Worm (Caenorhabditis elegans) whole organism, L4 larva: ENCODE data around the gene clc-2.

Source experiments
- F26F4.8 ChIP-seq: fragments of 200-800 bp; sonication (Bioruptor generic); conservative IDR thresholded peaks from 2 replicates; pipeline ENCODE4 v1.3.6; 2022; ENCODE audit warnings: missing genetic modification characterization, missing compliant biosample characterization
- F49E8.2 ChIP-seq: sonication (generic microtip); optimal IDR thresholded peaks from 2 replicates; lab custom pipeline; 2016; ENCODE audit warnings: missing compliant biosample characterization, mild to moderate bottlenecking, missing genetic modification characterization, borderline replicate concordance
- Y105C5A.15 ChIP-seq: fragments of 200-800 bp; sonication (Bioruptor generic); IDR thresholded peaks from 2 replicates; pipeline ENCODE4 v1.3.6; 2022; ENCODE audit warnings: missing genetic modification characterization, missing compliant biosample characterization
- Y48G9A.11 ChIP-seq: fragments of 200-800 bp; sonication (Bioruptor generic); IDR thresholded peaks from 2 replicates; pipeline ENCODE4 v1.3.6; 2022; ENCODE audit warnings: missing genetic modification reagents, missing genetic modification characterization, missing compliant biosample characterization
- Y75B8A.6 ChIP-seq: fragments of 200-800 bp; sonication (Bioruptor generic); IDR thresholded peaks from 2 replicates; pipeline ENCODE4 v1.3.6; 2022; ENCODE audit warnings: missing genetic modification reagents, missing genetic modification characterization, missing compliant biosample characterization
- ZK337.2 ChIP-seq: fragments of 200-800 bp; sonication (Bioruptor generic); IDR thresholded peaks from 2 replicates; pipeline ENCODE4 v1.3.6; 2022; ENCODE audit warnings: missing genetic modification reagents, missing genetic modification characterization, missing compliant biosample characterization
- aha-1 ChIP-seq: fragments of 150-350 bp; peaks from one replicate; lab custom pipeline; 2014; ENCODE audit warnings: missing biosample characterization, missing genetic modification characterization
- ceh-28 ChIP-seq: fragments of 150-350 bp; optimal IDR thresholded peaks from 2 replicates; lab custom pipeline; 2014; ENCODE audit warnings: missing biosample characterization, missing genetic modification reagents, missing genetic modification characterization
- ceh-44 ChIP-seq: fragments of 200-800 bp; sonication (Bioruptor generic); IDR thresholded peaks from 2 replicates; pipeline ENCODE4 v1.3.6; 2022; ENCODE audit warnings: missing genetic modification reagents, missing genetic modification characterization, missing compliant biosample characterization
- ceh-82 ChIP-seq: sonication (generic microtip); optimal IDR thresholded peaks from 2 replicates; lab custom pipeline; 2017; ENCODE audit warnings: missing biosample characterization, missing genetic modification characterization
- ces-1 ChIP-seq: fragments of 150-350 bp; sonication (generic microtip); optimal IDR thresholded peaks from 4 replicates; lab custom pipeline; 2014; ENCODE audit warnings: missing biosample characterization, missing genetic modification reagents, missing genetic modification characterization
- cey-2 ChIP-seq: sonication (generic microtip); optimal IDR thresholded peaks from 3 replicates; lab custom pipeline; 2017; ENCODE audit warnings: missing genetic modification characterization, mild to moderate bottlenecking, missing compliant biosample characterization, antibody characterized with exemption, borderline replicate concordance; ENCODE audit not compliant: insufficient read depth
- ctbp-1 ChIP-seq: fragments of 200-800 bp; sonication (Bioruptor generic); IDR thresholded peaks from 2 replicates; pipeline ENCODE4 v1.3.6; 2022; ENCODE audit warnings: missing genetic modification reagents, missing genetic modification characterization, missing compliant biosample characterization
- daf-12 ChIP-seq: fragments of 150-350 bp; optimal IDR thresholded peaks from 2 replicates; lab custom pipeline; 2014; ENCODE audit warnings: missing biosample characterization, missing genetic modification reagents, missing genetic modification characterization
- daf-19 ChIP-seq: fragments of 200-800 bp; sonication (Bioruptor generic); conservative IDR thresholded peaks from 2 replicates; pipeline ENCODE4 v1.3.6; 2022; ENCODE audit warnings: missing genetic modification characterization, missing compliant biosample characterization
- daf-8 ChIP-seq: fragments of 200-800 bp; sonication (Bioruptor generic); IDR thresholded peaks from 2 replicates; pipeline ENCODE4 v1.3.6; 2022; ENCODE audit warnings: missing genetic modification characterization, missing compliant biosample characterization
- dpl-1 ChIP-seq: fragments of 150-350 bp; optimal IDR thresholded peaks from 2 replicates; lab custom pipeline; 2014; ENCODE audit warnings: missing biosample characterization, missing genetic modification reagents, missing genetic modification characterization
- jun-1 ChIP-seq: fragments of 150-350 bp; optimal IDR thresholded peaks from 2 replicates; lab custom pipeline; 2014; ENCODE audit warnings: missing biosample characterization, missing genetic modification reagents, missing genetic modification characterization
- lim-7 ChIP-seq: fragments of 200-800 bp; sonication (Bioruptor generic); IDR thresholded peaks from 2 replicates; pipeline ENCODE4 v1.3.6; 2022; ENCODE audit warnings: missing genetic modification characterization, missing compliant biosample characterization
- lin-1 ChIP-seq: fragments of 200-800 bp; sonication (Bioruptor generic); IDR thresholded peaks from 2 replicates; pipeline ENCODE4 v1.3.6; 2022; ENCODE audit warnings: missing genetic modification reagents, missing genetic modification characterization, missing compliant biosample characterization
- lin-29 ChIP-seq: fragments of 200-800 bp; sonication (Bioruptor generic); IDR thresholded peaks from 2 replicates; pipeline ENCODE4 v1.3.6; 2022; ENCODE audit warnings: missing genetic modification reagents, missing genetic modification characterization, missing compliant biosample characterization
- lin-38 ChIP-seq: fragments of 200-800 bp; sonication (Bioruptor generic); IDR thresholded peaks from 2 replicates; pipeline ENCODE4 v1.3.6; 2022; ENCODE audit warnings: missing genetic modification reagents, missing genetic modification characterization, missing compliant biosample characterization
- lsy-2 ChIP-seq, 2 experiments: fragments of 150-350 bp in 1 of 2; sonication (generic microtip) in 1 of 2; optimal IDR thresholded peaks; 2 replicates each; lab custom pipeline; 2014 to 2017; ENCODE audit warnings: missing biosample characterization in 2 of 2, missing genetic modification characterization in 2 of 2
- madf-9 ChIP-seq: fragments of 200-800 bp; sonication (Bioruptor generic); conservative IDR thresholded peaks from 2 replicates; pipeline ENCODE4 v1.3.6; 2022; ENCODE audit warnings: missing genetic modification reagents, missing genetic modification characterization, missing compliant biosample characterization
- mdt-29 ChIP-seq: fragments of 200-800 bp; sonication (Bioruptor generic); IDR thresholded peaks from 2 replicates; pipeline ENCODE4 v1.3.6; 2022; ENCODE audit warnings: missing genetic modification reagents, missing genetic modification characterization, missing compliant biosample characterization
- mep-1 ChIP-seq: fragments of 150-350 bp; sonication (generic microtip); optimal IDR thresholded peaks from 3 replicates; lab custom pipeline; 2014; ENCODE audit warnings: missing biosample characterization, missing genetic modification characterization
- nhr-10 ChIP-seq: fragments of 150-350 bp; optimal IDR thresholded peaks from 2 replicates; lab custom pipeline; 2014; ENCODE audit warnings: missing biosample characterization, missing genetic modification characterization
- nhr-11 ChIP-seq: fragments of 150-350 bp; optimal IDR thresholded peaks from 2 replicates; lab custom pipeline; 2014; ENCODE audit warnings: missing biosample characterization, missing genetic modification characterization
- nhr-111 ChIP-seq: fragments of 200-800 bp; sonication (Bioruptor generic); optimal IDR thresholded peaks from 2 replicates; lab custom pipeline; 2018; ENCODE audit warnings: mild to moderate bottlenecking, missing genetic modification characterization, missing compliant biosample characterization
- nhr-25 ChIP-seq: sonication (generic microtip); optimal IDR thresholded peaks from 2 replicates; lab custom pipeline; 2017; ENCODE audit warnings: missing genetic modification characterization, mild to moderate bottlenecking, missing compliant biosample characterization, antibody characterized with exemption, moderate library complexity, borderline replicate concordance; ENCODE audit not compliant: insufficient read depth
- nhr-6 ChIP-seq: fragments of 150-350 bp; optimal IDR thresholded peaks from 2 replicates; lab custom pipeline; 2014; ENCODE audit warnings: missing biosample characterization, missing genetic modification characterization
- pha-4 ChIP-seq, 2 experiments: fragments of 150-350 bp in 1 of 2; fragments of 200-800 bp in 1 of 2; sonication (Bioruptor generic) in 1 of 2; IDR thresholded peaks in 1 of 2; optimal IDR thresholded peaks in 1 of 2; 2 replicates each; pipeline versions ENCODE4 v1.3.6 to Lab custom; 2014 to 2022; ENCODE audit warnings: missing genetic modification characterization in 2 of 2, missing genetic modification reagents in 2 of 2, missing biosample characterization in 1 of 2, missing compliant biosample characterization in 1 of 2
- rbr-2 ChIP-seq: sonication (generic microtip); optimal IDR thresholded peaks from 2 replicates; lab custom pipeline; 2016; ENCODE audit warnings: missing genotype, missing genetic modification characterization, missing compliant biosample characterization
- snpc-1.2 ChIP-seq: fragments of 200-800 bp; sonication (Bioruptor generic); IDR thresholded peaks from 2 replicates; pipeline ENCODE4 v1.3.6; 2022; ENCODE audit warnings: missing genetic modification reagents, missing genetic modification characterization, missing compliant biosample characterization
- unc-130 ChIP-seq: sonication (generic microtip); optimal IDR thresholded peaks from 2 replicates; lab custom pipeline; 2016; ENCODE audit warnings: missing genetic modification reagents, missing genetic modification characterization, missing compliant biosample characterization
- unc-39 ChIP-seq: sonication (generic microtip); optimal IDR thresholded peaks from 2 replicates; lab custom pipeline; 2017; ENCODE audit warnings: missing biosample characterization, missing genetic modification characterization
- unc-62 ChIP-seq, 3 experiments: fragments of 150-350 bp in 1 of 3; sonication (generic microtip); optimal IDR thresholded peaks in 2 of 3; peaks in 1 of 3; 1 replicate in 1 of 3; 2 replicates in 2 of 3; lab custom pipeline; 2014 to 2017; ENCODE audit warnings: missing biosample characterization in 3 of 3, missing genetic modification characterization in 3 of 3, missing genetic modification reagents in 3 of 3, missing genotype in 1 of 3
- vab-7 ChIP-seq: fragments of 200-800 bp; sonication (Bioruptor generic); IDR thresholded peaks from 2 replicates; pipeline ENCODE4 v1.3.6; 2022; ENCODE audit warnings: missing genetic modification reagents, missing genetic modification characterization, missing compliant biosample characterization
- zip-11 ChIP-seq: fragments of 200-800 bp; sonication (Bioruptor generic); IDR thresholded peaks from 2 replicates; pipeline ENCODE4 v1.3.6; 2022; ENCODE audit warnings: missing genetic modification characterization, missing compliant biosample characterization
- ztf-7 ChIP-seq: fragments of 150-350 bp; optimal IDR thresholded peaks from 2 replicates; lab custom pipeline; 2014; ENCODE audit warnings: missing biosample characterization, missing genetic modification characterization

clc-2 gene

DNA sequence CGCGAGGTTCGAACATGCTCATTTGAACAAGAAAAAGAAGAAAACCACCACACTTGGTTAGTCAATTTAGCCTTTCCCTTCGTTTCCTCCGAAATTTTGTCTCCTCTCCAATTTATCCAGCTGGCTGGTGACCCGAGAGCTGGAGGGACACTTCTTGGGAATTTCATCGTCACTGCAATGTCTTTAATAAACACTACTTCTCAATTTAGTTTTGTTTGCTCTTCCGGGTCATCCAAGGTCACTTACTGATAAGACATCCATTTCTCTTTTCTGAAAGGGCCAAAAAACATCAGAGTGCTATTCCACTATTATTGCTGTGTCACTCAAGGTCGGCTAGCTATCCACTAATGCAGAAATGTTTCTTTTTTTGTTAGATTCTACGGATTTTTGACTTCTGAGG, 25.9 kb upstream of the clc-2 start, which contains the start of gene C10A4.3:
C10A4.3 (plus strand) TSS at position 301 of the 400 bp plus-strand sequence.
- TF ChIP-seq Y48G9A.11 (GFP tag; lab: Robert Waterston, UW) (no peak), jun-1 (tag; lab: Kevin White, UChicago) (no peak), nhr-11 (no peak), F49E8.2 (tag; lab: Kevin White, UChicago) (no peak), daf-12 (no peak), unc-130 (GFP tag; lab: Kevin White, UChicago) (no peak)
- TF ChIP-seq, all 104 proteins: peak for 0

- TF ChIP-seq aha-1, result no peak
- TF ChIP-seq nhr-6 (tag; lab: Kevin White, UChicago), result no peak
- no peak for TF ChIP-seq ceh-82 (tag; lab: Kevin White, UChicago)
- no peak for TF ChIP-seq mdt-29 (GFP tag; lab: Robert Waterston, UW)
- no peak for TF ChIP-seq lim-7 (GFP tag; lab: Robert Waterston, UW)
- no peak for TF ChIP-seq pha-4 (GFP tag; IDR thresholded peaks at IDR 0.05; lab: Robert Waterston, UW)
- no peak for TF ChIP-seq pha-4 (tag; optimal IDR thresholded peaks at IDR 0.05; lab: Kevin White, UChicago)
- no peak for TF ChIP-seq daf-19 (GFP tag; lab: Robert Waterston, UW)
- no peak for TF ChIP-seq lin-29 (GFP tag; lab: Robert Waterston, UW)
- no peak for TF ChIP-seq lin-1 (GFP tag; lab: Robert Waterston, UW)
- TF ChIP-seq mep-1 (tag; lab: Kevin White, UChicago), result no peak
- TF ChIP-seq rbr-2 (tag; lab: Kevin White, UChicago), result no peak
- TF ChIP-seq nhr-111 (GFP tag; lab: Kevin White, UChicago), result no peak
- no peak for TF ChIP-seq Y75B8A.6 (GFP tag; lab: Robert Waterston, UW)
- no peak for TF ChIP-seq lsy-2 (tag; optimal IDR thresholded peaks at IDR 0.05; lab: Kevin White, UChicago)
- TF ChIP-seq lin-38 (GFP tag; lab: Robert Waterston, UW), result no peak
- no peak for TF ChIP-seq dpl-1 (GFP tag; lab: Kevin White, UChicago)
Observed at ce11 chrX:7407749-7408148, 23.5 kb upstream of the clc-2 start.

- TF ChIP-seq Y48G9A.11 (GFP tag; lab: Robert Waterston, UW) (no peak), daf-8 (no peak), ces-1 (no peak), unc-62 (GFP tag; optimal IDR thresholded peaks at IDR 0.05 in 1 of 2; lab: Kevin White, UChicago) (peak in 1 of 2 experiments; percentile 94), unc-62 (tag; optimal IDR thresholded peaks at IDR 0.05; lab: Kevin White, UChicago) (no peak)
- TF ChIP-seq, all 104 proteins: peak for 1
Observed at ce11 chrX:7409030-7409429, 22.2 kb upstream of the clc-2 start.

DNA sequence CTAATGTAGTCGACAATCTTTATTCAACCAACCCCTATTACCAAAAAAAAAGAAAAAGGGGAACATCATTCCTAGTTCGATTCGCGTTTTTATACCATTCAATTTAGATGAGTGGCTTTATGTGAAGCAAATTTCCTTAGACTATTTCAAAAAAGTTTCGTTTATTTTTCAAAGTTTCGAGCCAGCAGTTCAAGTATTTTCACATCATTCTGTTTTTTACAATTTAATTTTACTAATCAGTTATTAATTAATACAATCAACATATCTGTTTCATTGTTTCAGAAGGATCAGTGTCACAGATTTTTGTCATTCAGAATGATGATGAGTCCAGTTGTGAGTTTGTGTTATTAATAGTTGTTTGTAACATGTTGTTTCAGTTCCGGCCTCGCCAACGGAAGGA, 21.3 kb upstream of the clc-2 start, which contains the start of gene C10A4.2:
C10A4.2 (plus strand) TSS at position 301 of the 400 bp plus-strand sequence.
- TF ChIP-seq nhr-10 (tag; lab: Kevin White, UChicago) (no peak), vab-7 (GFP tag; lab: Robert Waterston, UW) (no peak), nhr-6 (tag; lab: Kevin White, UChicago) (no peak), ctbp-1 (GFP tag; lab: Robert Waterston, UW) (no peak), F26F4.8 (no peak), ztf-7 (no peak), nhr-25 (tag; lab: Kevin White, UChicago) (no peak), snpc-1.2 (GFP tag; lab: Robert Waterston, UW) (no peak), zip-11 (GFP tag; lab: Robert Waterston, UW) (no peak), ZK337.2 (no peak), Y48G9A.11 (GFP tag; lab: Robert Waterston, UW) (no peak), cey-2 (tag; lab: Kevin White, UChicago) (no peak), unc-39 (no peak), jun-1 (tag; lab: Kevin White, UChicago) (no peak), Y105C5A.15 (GFP tag; lab: Robert Waterston, UW) (no peak), lim-7 (GFP tag; lab: Robert Waterston, UW) (no peak), nhr-111 (GFP tag; lab: Kevin White, UChicago) (no peak), madf-9 (GFP tag; lab: Robert Waterston, UW) (no peak), ceh-44 (GFP tag; lab: Robert Waterston, UW) (no peak), ceh-28 (tag; lab: Kevin White, UChicago) (no peak)
- TF ChIP-seq, all 104 proteins: peak for 0
